Worm (Caenorhabditis elegans): ENCODE results near the gene W05H9.4.
A peak's percentile ranks its signal among the peaks of the same experiment; 100 is the strongest.

- TF ChIP-seq zag-1 (tag; optimal IDR thresholded peaks at IDR 0.05) (no peak), unc-62 (GFP tag; optimal IDR thresholded peaks at IDR 0.05) (no peak), nhr-77 (tag; optimal IDR thresholded peaks at IDR 0.05) (no peak), nfya-1 (tag; optimal IDR thresholded peaks at IDR 0.05; ENCODE audit: insufficient read depth) (peak; percentile 67), mdl-1 (tag; optimal IDR thresholded peaks at IDR 0.05) (peak; percentile 90), jun-1 (tag; optimal IDR thresholded peaks at IDR 0.05) (peak; percentile 92), pqm-1 (tag; optimal IDR thresholded peaks at IDR 0.05) (peak; percentile 91), snpc-4 (tag; optimal IDR thresholded peaks at IDR 0.05) (peak; percentile 2), nhr-76 (tag; optimal IDR thresholded peaks at IDR 0.05) (no peak), fos-1 (tag; optimal IDR thresholded peaks at IDR 0.05) (no peak), aly-2 (tag; optimal IDR thresholded peaks at IDR 0.05) (no peak), elt-3 (tag; optimal IDR thresholded peaks at IDR 0.05) (no peak), nhr-11 (tag; optimal IDR thresholded peaks at IDR 0.05) (no peak)
Measured at ce11 chrX:6255561-6255960, 7.9 kb upstream of the W05H9.4 start.

Measured in whole organism, L3 larva.